Fruit fly (Drosophila melanogaster) whole organism, wandering third instar larva: ENCODE data around the gene CG33710.
A peak's percentile ranks its signal among the peaks of the same experiment; 100 is the strongest.

Experiments
- Abd-B ChIP-seq: fragments of >200 bp; optimal IDR thresholded peaks from 2 replicates; lab custom pipeline; 2017; ENCODE audit warnings: missing biosample characterization, missing genetic modification characterization
- CG32264 ChIP-seq: fragments of 200-800 bp; sonication (Bioruptor generic); optimal IDR thresholded peaks from 2 replicates; lab custom pipeline; 2016; ENCODE audit warnings: missing biosample characterization, missing genetic modification characterization
- CG9705 ChIP-seq: fragments of 200-800 bp; sonication (Bioruptor generic); optimal IDR thresholded peaks from 2 replicates; lab custom pipeline; 2018; ENCODE audit warnings: missing biosample characterization, mild to moderate bottlenecking, missing genetic modification characterization
- CrebA ChIP-seq: fragments of 200-800 bp; sonication (Bioruptor generic); optimal IDR thresholded peaks from 2 replicates; lab custom pipeline; 2016; ENCODE audit warnings: missing biosample characterization, mild to moderate bottlenecking, missing genetic modification characterization, borderline replicate concordance
- Dfd ChIP-seq: fragments of >200 bp; optimal IDR thresholded peaks from 2 replicates; lab custom pipeline; 2017; ENCODE audit warnings: missing biosample characterization, missing genetic modification characterization
- Dif ChIP-seq: fragments of 200-275, 200-300 bp; sonication (Bioruptor generic); optimal IDR thresholded peaks from 2 replicates; lab custom pipeline; 2018; ENCODE audit warnings: missing biosample characterization, missing genetic modification characterization; ENCODE audit not compliant: partially characterized antibody
- GATAd ChIP-seq: sonication (Bioruptor generic); optimal IDR thresholded peaks from 2 replicates; lab custom pipeline; 2016; ENCODE audit warnings: missing biosample characterization, missing genetic modification characterization
- HLH106 ChIP-seq: fragments of 200-800 bp; optimal IDR thresholded peaks from 3 replicates; lab custom pipeline; 2019; ENCODE audit warnings: missing biosample characterization, mild to moderate bottlenecking, missing genetic modification characterization, moderate library complexity
- Hnf4 ChIP-seq: fragments of 200-800 bp; sonication (Bioruptor generic); optimal IDR thresholded peaks from 2 replicates; lab custom pipeline; 2016; ENCODE audit warnings: missing biosample characterization, mild to moderate bottlenecking, missing genetic modification characterization
- Hr78 ChIP-seq: fragments of >200 bp; optimal IDR thresholded peaks from 2 replicates; lab custom pipeline; 2017; ENCODE audit warnings: missing biosample characterization, missing genetic modification characterization
- Hr83 ChIP-seq: fragments of 200-300 bp; sonication (Bioruptor generic); optimal IDR thresholded peaks from 2 replicates; lab custom pipeline; 2016; ENCODE audit warnings: missing biosample characterization, mild to moderate bottlenecking, missing genetic modification characterization, moderate library complexity; ENCODE audit not compliant: poor library complexity, severe bottlenecking
- Jra ChIP-seq: sonication (Bioruptor generic); optimal IDR thresholded peaks from 2 replicates; lab custom pipeline; 2016; ENCODE audit warnings: missing biosample characterization, missing genetic modification characterization
- Mio ChIP-seq: sonication (Bioruptor generic); optimal IDR thresholded peaks from 2 replicates; lab custom pipeline; 2016; ENCODE audit warnings: missing biosample characterization, missing genetic modification characterization
- Myc ChIP-seq: fragments of >200 bp; optimal IDR thresholded peaks from 2 replicates; lab custom pipeline; 2017
- N ChIP-seq: fragments of >200 bp; optimal IDR thresholded peaks from 2 replicates; lab custom pipeline; 2018; ENCODE audit warnings: missing biosample characterization, missing external identifiers, missing genetic modification characterization
- OdsH ChIP-seq: fragments of 200-800 bp; sonication (Bioruptor generic); optimal IDR thresholded peaks from 2 replicates; lab custom pipeline; 2016; ENCODE audit warnings: missing biosample characterization, mild to moderate bottlenecking, missing genetic modification characterization
- Rel ChIP-seq, 2 experiments: fragments of 200-800 bp; sonication (Bioruptor generic) in 1 of 2; optimal IDR thresholded peaks; 2 replicates in 1 of 2; 3 replicates in 1 of 2; lab custom pipeline; 2016 to 2019; ENCODE audit warnings: mild to moderate bottlenecking in 2 of 2, missing biosample characterization in 2 of 2, missing genetic modification characterization in 2 of 2, moderate library complexity in 1 of 2
- Sp1 ChIP-seq: fragments of 200-800 bp; sonication (Bioruptor generic); optimal IDR thresholded peaks from 3 replicates; lab custom pipeline; 2019; ENCODE audit warnings: missing biosample characterization, mild to moderate bottlenecking, missing genetic modification characterization, moderate library complexity
- Vsx2 ChIP-seq: fragments of 200-300, 225-300 bp; sonication (Bioruptor generic); optimal IDR thresholded peaks from 2 replicates; lab custom pipeline; 2018; ENCODE audit warnings: missing biosample characterization, missing genetic modification characterization; ENCODE audit not compliant: partially characterized antibody
- br ChIP-seq: fragments of 200-800 bp; sonication (Bioruptor generic); optimal IDR thresholded peaks from 2 replicates; lab custom pipeline; 2016; ENCODE audit warnings: missing biosample characterization, missing genetic modification characterization
- brk ChIP-seq: fragments of 200-800 bp; sonication (Bioruptor generic); optimal IDR thresholded peaks from 2 replicates; lab custom pipeline; 2016; ENCODE audit warnings: missing biosample characterization, mild to moderate bottlenecking, missing genetic modification characterization
- dl ChIP-seq, 2 experiments: fragments of 175-275, 200-275 bp in 1 of 2; fragments of 200-275 bp in 1 of 2; sonication (Bioruptor generic); optimal IDR thresholded peaks; lab custom pipeline; 2018; ENCODE audit warnings: mild to moderate bottlenecking in 2 of 2, missing biosample characterization in 2 of 2, missing genetic modification characterization in 2 of 2, moderate library complexity in 2 of 2; ENCODE audit not compliant: partially characterized antibody in 2 of 2, insufficient read depth in 1 of 2
- dmrt93B ChIP-seq: fragments of 200-800 bp; sonication (Bioruptor generic); optimal IDR thresholded peaks from 2 replicates; lab custom pipeline; 2018; ENCODE audit warnings: missing biosample characterization, mild to moderate bottlenecking, missing genetic modification characterization
- dsf ChIP-seq: sonication (Bioruptor generic); optimal IDR thresholded peaks from 2 replicates; lab custom pipeline; 2016; ENCODE audit warnings: missing biosample characterization, missing genetic modification characterization, borderline replicate concordance
- ey ChIP-seq: fragments of 200-800 bp; sonication (Bioruptor generic); optimal IDR thresholded peaks from 2 replicates; lab custom pipeline; 2016; ENCODE audit warnings: missing biosample characterization, missing genetic modification characterization
- foxo ChIP-seq, 2 experiments: fragments of 200-800 bp; sonication (Bioruptor generic); optimal IDR thresholded peaks; 2 replicates in 1 of 2; 3 replicates in 1 of 2; lab custom pipeline; 2016 to 2017; ENCODE audit warnings: missing biosample characterization in 2 of 2, missing genetic modification characterization in 2 of 2
- fru ChIP-seq: fragments of 200-800 bp; sonication (Bioruptor generic); optimal IDR thresholded peaks from 3 replicates; lab custom pipeline; 2016; ENCODE audit warnings: missing biosample characterization, mild to moderate bottlenecking, missing genetic modification characterization
- h ChIP-seq: fragments of 200-800 bp; sonication (Bioruptor generic); optimal IDR thresholded peaks from 3 replicates; lab custom pipeline; 2016; ENCODE audit warnings: missing biosample characterization, mild to moderate bottlenecking, missing genetic modification characterization
- jim ChIP-seq: fragments of 175-275, 200-325 bp; sonication (Bioruptor generic); optimal IDR thresholded peaks from 2 replicates; lab custom pipeline; 2016; ENCODE audit warnings: missing biosample characterization, mild to moderate bottlenecking, missing genetic modification characterization
- lola ChIP-seq: fragments of >200 bp; optimal IDR thresholded peaks from 2 replicates; lab custom pipeline; 2017; ENCODE audit warnings: missing biosample characterization, missing genetic modification characterization
- pan ChIP-seq: fragments of >200 bp; optimal IDR thresholded peaks from 2 replicates; lab custom pipeline; 2017
- psq ChIP-seq: fragments of 200-800 bp; sonication (Bioruptor generic); optimal IDR thresholded peaks from 3 replicates; lab custom pipeline; 2017; ENCODE audit warnings: missing biosample characterization, mild to moderate bottlenecking, missing genetic modification characterization, moderate library complexity
- rgr ChIP-seq: fragments of 200-800 bp; sonication (Bioruptor generic); optimal IDR thresholded peaks from 3 replicates; lab custom pipeline; 2016; ENCODE audit warnings: missing biosample characterization, mild to moderate bottlenecking, missing genetic modification characterization
- sage ChIP-seq: fragments of 200-800 bp; sonication (Bioruptor generic); optimal IDR thresholded peaks from 2 replicates; lab custom pipeline; 2016; ENCODE audit warnings: missing biosample characterization, mild to moderate bottlenecking, missing genetic modification characterization
- sv ChIP-seq: fragments of 200-800 bp; sonication (Bioruptor generic); optimal IDR thresholded peaks from 3 replicates; lab custom pipeline; 2016; ENCODE audit warnings: missing biosample characterization, missing genetic modification characterization
- tai ChIP-seq: sonication (Bioruptor generic); optimal IDR thresholded peaks from 2 replicates; lab custom pipeline; 2016; ENCODE audit warnings: missing biosample characterization, missing genetic modification characterization
- usp ChIP-seq: fragments of >200 bp; optimal IDR thresholded peaks from 2 replicates; lab custom pipeline; 2017; ENCODE audit warnings: missing biosample characterization, missing genetic modification characterization
- woc ChIP-seq: sonication (Bioruptor generic); optimal IDR thresholded peaks from 2 replicates; lab custom pipeline; 2016; ENCODE audit warnings: missing biosample characterization, mild to moderate bottlenecking, missing genetic modification characterization

CG33710 gene

dm6 chr3L:19928435-19929011 is 24.1 kb downstream of the CG33710 start, which contains the start of the genes CG8004 and RhoGDI:
Gene CG8004 (minus strand): TSS chr3L:19928508.
Gene RhoGDI (plus strand): TSS chr3L:19928743.
- TF ChIP-seq Dif (no peak), Dfd (no peak), psq (GFP tag; lab: Kevin White, UChicago) (peak; percentile 23), sv (peak; percentile 78), sage (GFP tag; lab: Kevin White, UChicago) (no peak), brk (GFP tag; lab: Kevin White, UChicago) (no peak), Sp1 (GFP tag; lab: Kevin White, UChicago) (peak; percentile 28), rgr (GFP tag; lab: Kevin White, UChicago) (peak; percentile 62), jim (GFP tag; lab: Kevin White, UChicago) (no peak), Rel (GFP tag; optimal IDR thresholded peaks at IDR 0.05; lab: Kevin White, UChicago) (no peak), Rel (tag; optimal IDR thresholded peaks at IDR 0.05; lab: Kevin White, UChicago) (peak; percentile 36), Abd-B (no peak), h (peak; percentile 69), CG9705 (peak; percentile 42), fru (GFP tag; lab: Kevin White, UChicago) (peak; percentile 84), HLH106 (tag; lab: Kevin White, UChicago) (peak; percentile 58), Hr78 (no peak), tai (GFP tag; lab: Kevin White, UChicago) (no peak), ey (GFP tag; lab: Kevin White, UChicago) (peak; percentile 70), Mio (no peak), CG32264 (GFP tag; lab: Kevin White, UChicago) (peak; percentile 52), lola (no peak), pan (lab: Kevin White, UChicago) (no peak), N (GFP tag; lab: Kevin White, UChicago) (no peak), dl (GFP tag; optimal IDR thresholded peaks at IDR 0.05; lab: Kevin White, UChicago; ENCODE audit: insufficient read depth in 1 of 2, partially characterized antibody in 2 of 2) (no peak), usp (GFP tag; lab: Kevin White, UChicago) (no peak), GATAd (GFP tag; lab: Kevin White, UChicago) (no peak), dsf (no peak), CrebA (GFP tag; lab: Kevin White, UChicago) (no peak), Hnf4 (GFP tag; lab: Kevin White, UChicago) (peak; percentile 79), Hr83 (GFP tag; lab: Kevin White, UChicago) (peak; percentile 44), Jra (GFP tag; lab: Kevin White, UChicago) (no peak), OdsH (GFP tag; lab: Kevin White, UChicago) (peak; percentile 45), dmrt93B (GFP tag; lab: Kevin White, UChicago) (no peak), br (GFP tag; lab: Kevin White, UChicago) (peak; percentile 12), Vsx2 (GFP tag; lab: Kevin White, UChicago) (no peak), woc (GFP tag; lab: Kevin White, UChicago) (peak; percentile 12), Myc (lab: Kevin White, UChicago) (no peak), foxo (GFP tag; optimal IDR thresholded peaks at IDR 0.05; lab: Kevin White, UChicago) (peak in 1 of 2 experiments; percentile 75)
- TF ChIP-seq, all 38 proteins: peak for 17

- no peak for TF ChIP-seq psq (GFP tag; lab: Kevin White, UChicago)
- TF ChIP-seq Hr78, result no peak
- no peak for TF ChIP-seq Hr83 (GFP tag; lab: Kevin White, UChicago)
- TF ChIP-seq Rel (GFP tag; optimal IDR thresholded peaks at IDR 0.05; lab: Kevin White, UChicago), result no peak
- TF ChIP-seq Rel (tag; optimal IDR thresholded peaks at IDR 0.05; lab: Kevin White, UChicago), result peak; percentile 84
- TF ChIP-seq Sp1 (GFP tag; lab: Kevin White, UChicago), result peak; percentile 53
Observed at dm6 chr3L:19924771-19925304, 27.8 kb downstream of the CG33710 start, which contains the start of gene Grasp65. Gene Grasp65 (plus strand): TSS chr3L:19924943.
